Fruit fly (Drosophila melanogaster) whole organism, embryonic: ENCODE data around the gene SdhC.

Experiments used
- ATbp ChIP-seq: fragments of 200-800 bp; sonication (Bioruptor generic); optimal IDR thresholded peaks from 2 replicates; lab custom pipeline; 2017; ENCODE audit warnings: missing biosample characterization, mild to moderate bottlenecking, missing genetic modification characterization, missing genetic modification reagents
- CG10959 ChIP-seq: fragments of 200-800 bp; sonication (Bioruptor generic); IDR thresholded peaks from 2 replicates; pipeline ENCODE4 v1.3.6; 2022; ENCODE audit warnings: missing biosample characterization, missing genetic modification characterization
- CG11085 ChIP-seq: fragments of 200-800 bp; sonication (Bioruptor generic); IDR thresholded peaks from 2 replicates; pipeline ENCODE4 v1.3.6; 2022; ENCODE audit warnings: missing biosample characterization, missing genetic modification characterization
- CG11723 ChIP-seq: fragments of 200-800 bp; sonication (Bioruptor generic); optimal IDR thresholded peaks from 2 replicates; lab custom pipeline; 2017; ENCODE audit warnings: missing biosample characterization, mild to moderate bottlenecking, missing genetic modification characterization
- CG1233 ChIP-seq: fragments of 200-800 bp; sonication (Bioruptor generic); optimal IDR thresholded peaks from 4 replicates; lab custom pipeline; 2018; ENCODE audit warnings: missing biosample characterization, mild to moderate bottlenecking, missing genetic modification characterization
- CG12769 ChIP-seq: fragments of 200-800 bp; sonication (Bioruptor generic); optimal IDR thresholded peaks from 2 replicates; lab custom pipeline; 2019; ENCODE audit warnings: missing biosample characterization, mild to moderate bottlenecking, missing genetic modification characterization, moderate library complexity
- CG14014 ChIP-seq: fragments of 200-800 bp; sonication (Bioruptor generic); IDR thresholded peaks from 2 replicates; pipeline ENCODE4 v1.3.6; 2022; ENCODE audit warnings: missing biosample characterization, missing genetic modification characterization
- CG1602 ChIP-seq: fragments of 200-800 bp; sonication (Bioruptor generic); optimal IDR thresholded peaks from 3 replicates; lab custom pipeline; 2016; ENCODE audit warnings: missing biosample characterization, missing genetic modification characterization
- CG16815 ChIP-seq: fragments of 200-800 bp; sonication (Bioruptor generic); optimal IDR thresholded peaks from 3 replicates; lab custom pipeline; 2017; ENCODE audit warnings: missing biosample characterization, mild to moderate bottlenecking, missing genetic modification characterization
- CG18262 ChIP-seq: fragments of 200-800 bp; optimal IDR thresholded peaks from 3 replicates; lab custom pipeline; 2019; ENCODE audit warnings: missing biosample characterization, mild to moderate bottlenecking, missing genetic modification characterization, moderate library complexity
- CG1832 ChIP-seq: fragments of 200-800 bp; sonication (Bioruptor generic); optimal IDR thresholded peaks from 2 replicates; lab custom pipeline; 2017; ENCODE audit warnings: missing biosample characterization, mild to moderate bottlenecking, missing genetic modification characterization, inconsistent platforms
- CG33213 ChIP-seq: fragments of 200-800 bp; sonication (Bioruptor generic); optimal IDR thresholded peaks from 3 replicates; lab custom pipeline; 2016; ENCODE audit warnings: missing biosample characterization, missing genetic modification characterization
- CG5953 ChIP-seq: fragments of 200-800 bp; sonication (Bioruptor generic); IDR thresholded peaks from 2 replicates; pipeline ENCODE4 v1.3.6; 2022; ENCODE audit warnings: missing biosample characterization, missing genetic modification characterization
- CG6765 ChIP-seq: fragments of 200-800 bp; sonication (Bioruptor generic); optimal IDR thresholded peaks from 3 replicates; lab custom pipeline; 2017; ENCODE audit warnings: missing biosample characterization, mild to moderate bottlenecking, missing genetic modification characterization
- CG6791 ChIP-seq: fragments of 200-800 bp; sonication (Bioruptor generic); IDR thresholded peaks from 3 replicates; pipeline ENCODE4 v1.3.6; 2022; ENCODE audit warnings: missing biosample characterization, missing genetic modification characterization; ENCODE audit not compliant: partially characterized antibody
- CG7357 ChIP-seq: fragments of 200-800 bp; sonication (Bioruptor generic); IDR thresholded peaks from 3 replicates; pipeline ENCODE4 v1.3.6; 2022; ENCODE audit warnings: missing biosample characterization, missing genetic modification characterization
- CG7556 ChIP-seq: fragments of 200-800 bp; sonication (Bioruptor generic); optimal IDR thresholded peaks from 2 replicates; lab custom pipeline; 2017; ENCODE audit warnings: missing biosample characterization, mild to moderate bottlenecking, missing genetic modification characterization
- CG8281 ChIP-seq: fragments of 200-800 bp; sonication (Bioruptor generic); optimal IDR thresholded peaks from 2 replicates; lab custom pipeline; 2018; ENCODE audit warnings: missing biosample characterization, mild to moderate bottlenecking, missing genetic modification characterization, moderate library complexity
- D19A ChIP-seq: fragments of 200-800 bp; optimal IDR thresholded peaks from 3 replicates; lab custom pipeline; 2019; ENCODE audit warnings: missing biosample characterization, mild to moderate bottlenecking, missing genetic modification characterization, moderate library complexity
- Dek ChIP-seq: fragments of 200-800 bp; sonication (Bioruptor generic); optimal IDR thresholded peaks from 3 replicates; lab custom pipeline; 2019; ENCODE audit warnings: missing biosample characterization, mild to moderate bottlenecking, missing genetic modification characterization, moderate library complexity
- Dip2 ChIP-seq: fragments of 200-800 bp; sonication (Bioruptor generic); IDR thresholded peaks from 2 replicates; pipeline ENCODE4 v1.3.6; 2022; ENCODE audit warnings: missing biosample characterization, missing genetic modification characterization
- Doc2 ChIP-seq: fragments of 200-800 bp; sonication (Bioruptor generic); IDR thresholded peaks from 2 replicates; pipeline ENCODE4 v1.3.6; 2022; ENCODE audit warnings: missing biosample characterization, missing genetic modification characterization
- Dref ChIP-seq: fragments of 200-800 bp; sonication (Bioruptor generic); IDR thresholded peaks from 2 replicates; pipeline ENCODE4 v1.3.6; 2022; ENCODE audit warnings: missing biosample characterization, missing genetic modification characterization
- Elba2 ChIP-seq: fragments of 200-800 bp; sonication (Bioruptor generic); optimal IDR thresholded peaks from 3 replicates; lab custom pipeline; 2016; ENCODE audit warnings: missing biosample characterization, missing genetic modification characterization
- H2.0 ChIP-seq: fragments of 200-800 bp; sonication (Bioruptor generic); IDR thresholded peaks from 2 replicates; pipeline ENCODE4 v1.3.6; 2022; ENCODE audit warnings: missing biosample characterization, missing genetic modification characterization
- HLH54F ChIP-seq: fragments of 200-800 bp; sonication (Bioruptor generic); optimal IDR thresholded peaks from 3 replicates; lab custom pipeline; 2016; ENCODE audit warnings: missing biosample characterization, missing genetic modification characterization
- Hmx ChIP-seq: fragments of 200-800 bp; sonication (Bioruptor generic); optimal IDR thresholded peaks from 2 replicates; lab custom pipeline; 2016; ENCODE audit warnings: missing biosample characterization, missing genetic modification characterization
- MBD-R2 ChIP-seq: fragments of 200-800 bp; sonication (Bioruptor generic); IDR thresholded peaks from 2 replicates; pipeline ENCODE4 v1.3.6; 2022; ENCODE audit warnings: missing biosample characterization, missing genetic modification characterization
- Med ChIP-seq: fragments of 200-800 bp; sonication (Bioruptor generic); peaks from one replicate; lab custom pipeline; 2016; ENCODE audit warnings: missing biosample characterization, missing genetic modification characterization, mild to moderate bottlenecking, inconsistent platforms, moderate library complexity
- NC2α ChIP-seq: fragments of 200-800 bp; sonication (Bioruptor generic); optimal IDR thresholded peaks from 2 replicates; lab custom pipeline; 2016; ENCODE audit warnings: missing biosample characterization, missing genetic modification characterization
- Neu2 ChIP-seq: fragments of 200-800 bp; sonication (Bioruptor generic); optimal IDR thresholded peaks from 3 replicates; lab custom pipeline; 2016; ENCODE audit warnings: missing biosample characterization, missing genetic modification characterization, borderline replicate concordance
- Ravus ChIP-seq: fragments of 200-800 bp; sonication (Bioruptor generic); IDR thresholded peaks from 2 replicates; pipeline ENCODE4 v1.3.6; 2022; ENCODE audit warnings: missing biosample characterization, missing genetic modification characterization
- Taf1 ChIP-seq: fragments of 200-800 bp; sonication (Bioruptor generic); IDR thresholded peaks from 2 replicates; pipeline ENCODE4 v1.3.6; 2022; ENCODE audit warnings: missing biosample characterization, missing genetic modification characterization
- YL-1 ChIP-seq: fragments of 200-800 bp; sonication (Bioruptor generic); optimal IDR thresholded peaks from 3 replicates; lab custom pipeline; 2017; ENCODE audit warnings: missing biosample characterization, mild to moderate bottlenecking, missing genetic modification characterization
- bbx ChIP-seq: fragments of 200-800 bp; sonication (Bioruptor generic); IDR thresholded peaks from 2 replicates; pipeline ENCODE4 v1.3.6; 2022; ENCODE audit warnings: missing biosample characterization, missing genetic modification characterization; ENCODE audit not compliant: partially characterized antibody
- btn ChIP-seq: fragments of 200-800 bp; sonication (Bioruptor generic); optimal IDR thresholded peaks from 2 replicates; lab custom pipeline; 2016; ENCODE audit warnings: missing biosample characterization, missing genetic modification characterization
- cato ChIP-seq: fragments of 200-800 bp; sonication (Bioruptor generic); optimal IDR thresholded peaks from 2 replicates; lab custom pipeline; 2016; ENCODE audit warnings: missing biosample characterization, missing genetic modification characterization, borderline replicate concordance
- chinmo ChIP-seq: fragments of 200-800 bp; sonication (Bioruptor generic); IDR thresholded peaks from 4 replicates; pipeline ENCODE4 v1.3.6; 2022; ENCODE audit warnings: missing biosample characterization, missing genetic modification characterization; ENCODE audit not compliant: partially characterized antibody
- disco-r ChIP-seq: fragments of 200-800 bp; sonication (Bioruptor generic); optimal IDR thresholded peaks from 2 replicates; lab custom pipeline; 2016; ENCODE audit warnings: missing biosample characterization, missing genetic modification characterization
- dpn ChIP-seq, 2 experiments: fragments of 200-800 bp; sonication (Bioruptor generic); optimal IDR thresholded peaks; 3 replicates each; lab custom pipeline; 2016; ENCODE audit warnings: missing biosample characterization in 2 of 2, missing genetic modification characterization in 2 of 2
- ftz-f1 ChIP-seq: fragments of 200-800 bp; sonication (Bioruptor generic); optimal IDR thresholded peaks from 2 replicates; lab custom pipeline; 2016; ENCODE audit warnings: missing biosample characterization, missing genetic modification characterization
- gfzf ChIP-seq: fragments of 200-800 bp; sonication (Bioruptor generic); optimal IDR thresholded peaks from 2 replicates; lab custom pipeline; 2016; ENCODE audit warnings: missing biosample characterization, mild to moderate bottlenecking, missing genetic modification characterization, moderate library complexity
- her ChIP-seq: fragments of 200-800 bp; sonication (Bioruptor generic); optimal IDR thresholded peaks from 2 replicates; lab custom pipeline; 2016; ENCODE audit warnings: missing biosample characterization, missing genetic modification characterization
- hth ChIP-seq: fragments of >200 bp; optimal IDR thresholded peaks from 2 replicates; lab custom pipeline; 2017; ENCODE audit warnings: inconsistent platforms
- mirr ChIP-seq: fragments of 200-800 bp; sonication (Bioruptor generic); optimal IDR thresholded peaks from 3 replicates; lab custom pipeline; 2018; ENCODE audit warnings: missing biosample characterization, mild to moderate bottlenecking, missing genetic modification characterization
- onecut ChIP-seq: fragments of 200-800 bp; sonication (Bioruptor generic); IDR thresholded peaks from 2 replicates; pipeline ENCODE4 v1.3.6; 2022; ENCODE audit warnings: missing biosample characterization, missing genetic modification characterization
- pan ChIP-seq, 4 experiments: fragments of >200 bp in 3 of 4; fragments of 200-800 bp in 1 of 4; sonication (Bioruptor generic) in 1 of 4; optimal IDR thresholded peaks in 3 of 4; IDR thresholded peaks in 1 of 4; 2 replicates each; pipeline versions ENCODE4 v1.3.6 to Lab custom; 2017 to 2022; ENCODE audit warnings: missing biosample characterization in 2 of 4, missing genetic modification characterization in 2 of 4, mixed read lengths in 1 of 4
- pum ChIP-seq: fragments of 200-800 bp; sonication (Bioruptor generic); optimal IDR thresholded peaks from 2 replicates; lab custom pipeline; 2016; ENCODE audit warnings: missing biosample characterization, missing genetic modification characterization
- pzg ChIP-seq: fragments of 200-800 bp; sonication (Bioruptor generic); optimal IDR thresholded peaks from 3 replicates; lab custom pipeline; 2018; ENCODE audit warnings: missing biosample characterization, mild to moderate bottlenecking, missing genetic modification characterization, moderate library complexity
- ro ChIP-seq: fragments of 200-800 bp; sonication (Bioruptor generic); IDR thresholded peaks from 2 replicates; pipeline ENCODE4 v1.3.6; 2022; ENCODE audit warnings: missing biosample characterization, missing genetic modification characterization
- sd ChIP-seq: fragments of 200-800 bp; sonication (Bioruptor generic); optimal IDR thresholded peaks from 3 replicates; lab custom pipeline; 2018; ENCODE audit warnings: missing biosample characterization, mild to moderate bottlenecking, missing genetic modification characterization, moderate library complexity
- slou ChIP-seq: fragments of 200-800 bp; sonication (Bioruptor generic); optimal IDR thresholded peaks from 3 replicates; lab custom pipeline; 2016; ENCODE audit warnings: missing biosample characterization, missing genetic modification characterization

SdhC gene

DNA sequence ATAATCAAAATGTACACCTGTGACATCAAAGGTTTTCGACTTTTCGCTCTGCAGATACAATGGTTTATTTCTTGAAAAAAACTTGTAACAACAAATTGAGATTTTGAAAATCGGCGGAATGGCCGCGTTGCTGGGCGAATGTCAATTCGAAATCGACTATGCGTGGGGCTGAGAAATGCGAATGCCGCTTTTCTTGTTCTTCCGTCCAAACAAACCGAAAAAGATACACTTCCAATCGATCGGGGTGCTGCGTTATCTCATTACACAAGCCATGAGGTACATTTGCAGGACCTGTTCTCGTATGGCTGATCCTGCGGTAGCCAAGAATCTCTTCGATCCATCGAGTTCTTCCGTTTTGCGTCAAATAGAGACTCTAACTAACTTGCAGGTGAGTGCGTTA is 27.9 kb upstream of the SdhC start, which contains the start of gene CG31388 (continued):
- TF ChIP-seq CG1233 (GFP tag; lab: Kevin White, UChicago) (no peak), D19A (tag; lab: Kevin White, UChicago) (peak; percentile 98), onecut (GFP tag; lab: Robert Waterston, UW) (peak; percentile 32; the same call in 1 of the 2 replicates), Elba2 (GFP tag; lab: Kevin White, UChicago) (no peak), cato (GFP tag; lab: Kevin White, UChicago) (no peak), hth (no peak), CG11085 (no peak), H2.0 (GFP tag; lab: Robert Waterston, UW) (no peak), ftz-f1 (no peak), Neu2 (GFP tag; lab: Kevin White, UChicago) (no peak), CG16815 (GFP tag; lab: Kevin White, UChicago) (no peak), Dref (GFP tag; lab: Robert Waterston, UW) (no peak), MBD-R2 (GFP tag; lab: Robert Waterston, UW) (peak; percentile 85), pum (GFP tag; lab: Kevin White, UChicago) (no peak), CG1832 (GFP tag; lab: Kevin White, UChicago) (no peak), CG18262 (tag; lab: Kevin White, UChicago) (no peak), mirr (GFP tag; lab: Kevin White, UChicago) (no peak), CG6791 (no peak), Ravus (no peak), CG12769 (no peak), ATbp (GFP tag; lab: Kevin White, UChicago) (no peak), chinmo (GFP tag; lab: Robert Waterston, UW) (no peak), Taf1 (no peak), Dip2 (no peak), CG7357 (GFP tag; lab: Robert Waterston, UW) (no peak), CG5953 (GFP tag; lab: Robert Waterston, UW) (no peak), Med (GFP tag; lab: Kevin White, UChicago) (no peak), pzg (GFP tag; lab: Kevin White, UChicago) (peak; percentile 71), Hmx (GFP tag; lab: Kevin White, UChicago) (no peak), CG33213 (GFP tag; lab: Kevin White, UChicago) (no peak), Doc2 (GFP tag; lab: Robert Waterston, UW) (no peak), bbx (GFP tag; lab: Robert Waterston, UW) (peak; percentile 19; the same call in 1 of the 2 replicates), CG7556 (GFP tag; lab: Kevin White, UChicago) (no peak), dpn (GFP tag; optimal IDR thresholded peaks at IDR 0.05; lab: Kevin White, UChicago) (no peak), her (GFP tag; lab: Kevin White, UChicago) (no peak), YL-1 (GFP tag; lab: Kevin White, UChicago) (peak; percentile 63), CG8281 (no peak), CG14014 (GFP tag; lab: Robert Waterston, UW) (no peak), disco-r (GFP tag; lab: Kevin White, UChicago) (no peak), CG1602 (no peak), NC2α (no peak), HLH54F (GFP tag; lab: Kevin White, UChicago) (no peak), Dek (tag; lab: Kevin White, UChicago) (no peak), slou (GFP tag; lab: Kevin White, UChicago) (no peak), CG10959 (GFP tag; lab: Robert Waterston, UW) (no peak), btn (GFP tag; lab: Kevin White, UChicago) (no peak), ro (GFP tag; lab: Robert Waterston, UW) (no peak), gfzf (GFP tag; lab: Kevin White, UChicago) (peak; percentile 16), sd (tag; lab: Kevin White, UChicago) (no peak), CG6765 (GFP tag; lab: Kevin White, UChicago) (no peak), CG11723 (GFP tag; lab: Kevin White, UChicago) (no peak), pan (optimal IDR thresholded peaks at IDR 0.05; lab: Kevin White, UChicago) (no peak), pan (GFP tag; optimal IDR thresholded peaks at IDR 0.05 in 1 of 2, IDR thresholded peaks at IDR 0.05 in 1 of 2) (peak in 1 of 2 experiments; percentile 23)
